Worm (Caenorhabditis elegans) whole organism, L2 larva: ENCODE results near the gene W02D7.5.

Experiments used
- R02D3.7 ChIP-seq: fragments of 150-350 bp; optimal IDR thresholded peaks from 2 replicates; lab custom pipeline; 2014; ENCODE audit warnings: missing biosample characterization, missing genetic modification characterization
- dmd-4 ChIP-seq: sonication (generic microtip); optimal IDR thresholded peaks from 2 replicates; lab custom pipeline; 2017; ENCODE audit warnings: missing biosample characterization, missing genetic modification characterization
- unc-62 ChIP-seq: fragments of 150-350 bp; optimal IDR thresholded peaks from 2 replicates; lab custom pipeline; 2014; ENCODE audit warnings: missing biosample characterization, missing genetic modification reagents, missing genetic modification characterization
- ztf-11 ChIP-seq: sonication (generic microtip); optimal IDR thresholded peaks from 2 replicates; lab custom pipeline; 2017; ENCODE audit warnings: missing biosample characterization, missing genetic modification characterization

DNA sequence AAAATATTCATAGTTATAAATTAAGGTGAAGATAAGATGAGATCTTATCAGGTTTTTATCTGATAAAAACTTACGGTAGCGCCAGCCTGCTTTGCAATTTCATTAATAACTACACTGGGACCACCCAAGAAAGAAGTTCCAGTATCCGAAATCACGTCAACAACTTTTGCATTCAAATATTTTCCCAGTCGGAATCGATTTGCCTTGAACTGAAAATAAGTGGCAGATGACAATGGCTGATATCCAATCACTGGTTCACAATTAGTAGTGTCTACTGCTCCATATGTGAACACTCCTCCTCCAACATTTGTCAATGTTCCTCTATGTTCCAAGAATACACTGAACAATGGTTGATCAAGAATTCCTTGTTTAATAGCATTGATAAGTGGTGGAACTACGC, 32.8 kb downstream of the W02D7.5 start, which contains the start of gene F21F8.5:
- TF ChIP-seq R02D3.7 (tag; lab: Kevin White, UChicago) (no peak), dmd-4 (no peak), ztf-11 (tag; lab: Kevin White, UChicago) (no peak), unc-62 (no peak)
